Worm (Caenorhabditis elegans) whole organism, midembryonic: Measurements from ENCODE around the gene cbp-1.

Experiments
- T22C8.4 ChIP-seq: fragments of 200-800 bp; sonication (Bioruptor generic); IDR thresholded peaks from 2 replicates; pipeline ENCODE4 v1.3.6; 2022; ENCODE audit warnings: missing genetic modification characterization, missing compliant biosample characterization
- cog-1 ChIP-seq: sonication (generic microtip); optimal IDR thresholded peaks from 2 replicates; lab custom pipeline; 2016; ENCODE audit warnings: missing genetic modification characterization, missing compliant biosample characterization
- flt-1 ChIP-seq: fragments of 200-800 bp; sonication (Bioruptor generic); IDR thresholded peaks from 2 replicates; pipeline ENCODE4 v1.3.6; 2022; ENCODE audit warnings: missing genetic modification characterization, missing compliant biosample characterization
- klf-2 ChIP-seq: fragments of 200-800 bp; sonication (Bioruptor generic); conservative IDR thresholded peaks from 2 replicates; pipeline ENCODE4 v1.3.6; 2022; ENCODE audit warnings: missing genetic modification reagents, missing genetic modification characterization, missing compliant biosample characterization
- med-1 ChIP-seq: sonication (generic microtip); optimal IDR thresholded peaks from 2 replicates; lab custom pipeline; 2017; ENCODE audit warnings: missing genetic modification characterization, mild to moderate bottlenecking, missing compliant biosample characterization, antibody characterized with exemption, missing genetic modification reagents; ENCODE audit not compliant: insufficient read depth
- ref-1 ChIP-seq: fragments of 200-800 bp; sonication (Bioruptor generic); conservative IDR thresholded peaks from 2 replicates; pipeline ENCODE4 v1.3.6; 2022; ENCODE audit warnings: missing genetic modification reagents, missing genetic modification characterization, missing compliant biosample characterization
- tab-1 ChIP-seq: fragments of 200-800 bp; sonication (Bioruptor generic); IDR thresholded peaks from 2 replicates; pipeline ENCODE4 v1.3.6; 2022; ENCODE audit warnings: missing genetic modification characterization, missing compliant biosample characterization
- ztf-23 ChIP-seq: fragments of 200-800 bp; sonication (Bioruptor generic); IDR thresholded peaks from 2 replicates; pipeline ENCODE4 v1.3.6; 2022; ENCODE audit warnings: missing genetic modification reagents, missing genetic modification characterization, missing compliant biosample characterization
- ztf-29 ChIP-seq: fragments of 200-800 bp; sonication (Bioruptor generic); IDR thresholded peaks from 2 replicates; pipeline ENCODE4 v1.3.6; 2022; ENCODE audit warnings: missing genetic modification reagents, missing genetic modification characterization, missing compliant biosample characterization

cbp-1 gene

ce11 chrIII:9768023-9768422, 1.7 kb downstream of the cbp-1 start:
- TF ChIP-seq flt-1 (GFP tag; lab: Robert Waterston, UW), result 0 out of 2 replicates have a peak, but pooled peaks have one; percentile 50
- no peak for TF ChIP-seq cog-1 (tag; lab: Kevin White, UChicago)

- TF ChIP-seq flt-1 (GFP tag; lab: Robert Waterston, UW) (no peak), med-1 (GFP tag; lab: Kevin White, UChicago) (no peak), tab-1 (GFP tag; lab: Robert Waterston, UW) (no peak), klf-2 (GFP tag; lab: Robert Waterston, UW) (no peak), cog-1 (tag; lab: Kevin White, UChicago) (no peak), ztf-23 (GFP tag; lab: Robert Waterston, UW) (no peak), ztf-29 (GFP tag; lab: Robert Waterston, UW) (no peak), T22C8.4 (GFP tag; lab: Robert Waterston, UW) (no peak), ref-1 (GFP tag; lab: Robert Waterston, UW) (no peak)
These were observed 4.3 kb downstream of the cbp-1 start for ce11 chrIII:9770590-9770989.

ce11 chrIII:9772394-9772793, 6.1 kb downstream of the cbp-1 start:
- TF ChIP-seq ref-1 (GFP tag; lab: Robert Waterston, UW) (no peak), cog-1 (tag; lab: Kevin White, UChicago) (no peak), T22C8.4 (GFP tag; lab: Robert Waterston, UW) (no peak), ztf-23 (GFP tag; lab: Robert Waterston, UW) (no peak), flt-1 (GFP tag; lab: Robert Waterston, UW) (no peak), med-1 (GFP tag; lab: Kevin White, UChicago) (no peak), klf-2 (GFP tag; lab: Robert Waterston, UW) (no peak), ztf-29 (GFP tag; lab: Robert Waterston, UW) (no peak), tab-1 (GFP tag; lab: Robert Waterston, UW) (no peak)

DNA sequence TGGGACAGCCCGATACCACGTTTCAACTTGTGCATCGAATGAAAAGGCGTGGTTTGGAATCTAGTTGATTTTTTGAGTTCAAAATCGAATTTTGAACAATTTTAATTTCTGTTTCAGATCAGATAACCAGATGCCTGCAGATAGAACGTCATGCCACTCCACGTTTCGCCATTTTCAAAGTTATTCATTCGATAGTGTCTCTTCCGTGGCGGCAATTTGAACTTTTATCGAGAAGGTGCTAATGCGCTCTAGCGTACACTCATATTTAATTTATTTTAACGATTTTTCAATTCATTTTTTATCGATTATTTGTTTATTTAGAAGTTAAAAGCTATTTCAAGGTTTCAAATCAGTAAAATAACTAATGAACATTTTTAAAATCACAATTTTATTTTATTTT, 9.6 kb downstream of the cbp-1 start:
- TF ChIP-seq tab-1 (GFP tag; lab: Robert Waterston, UW) (no peak), T22C8.4 (GFP tag; lab: Robert Waterston, UW) (no peak), cog-1 (tag; lab: Kevin White, UChicago) (no peak), flt-1 (GFP tag; lab: Robert Waterston, UW) (no peak), klf-2 (GFP tag; lab: Robert Waterston, UW) (no peak), ref-1 (GFP tag; lab: Robert Waterston, UW) (no peak)

DNA sequence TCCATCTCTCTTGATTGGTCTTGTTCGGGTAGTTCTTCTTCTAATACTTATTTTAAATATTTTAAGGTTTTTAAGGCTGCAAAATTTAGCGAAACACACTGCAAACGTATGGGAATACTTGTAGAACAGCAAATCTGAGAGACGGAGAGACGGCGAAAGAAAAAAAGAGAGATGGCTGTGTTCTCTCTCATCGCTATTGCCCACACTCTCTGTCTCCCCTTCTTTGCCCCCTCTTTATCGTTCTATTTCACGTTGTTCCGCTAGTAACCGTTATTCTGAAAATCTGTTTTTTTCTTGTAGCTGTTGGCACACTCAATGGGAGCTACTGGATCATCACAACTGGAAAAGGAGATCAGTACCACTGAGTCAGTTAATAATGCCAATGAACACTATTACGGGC, 10.0 kb downstream of the cbp-1 start, which contains the start of gene usp-46:
Gene usp-46 (plus strand): TSS at position 301 of the 400 bp plus-strand sequence.
- TF ChIP-seq ref-1 (GFP tag; lab: Robert Waterston, UW), result no peak
- no peak for TF ChIP-seq tab-1 (GFP tag; lab: Robert Waterston, UW)
- no peak for TF ChIP-seq med-1 (GFP tag; lab: Kevin White, UChicago)
- TF ChIP-seq ztf-29 (GFP tag; lab: Robert Waterston, UW), result no peak
- 0 out of 2 replicates have a peak, but pooled peaks have one; percentile 39 for TF ChIP-seq flt-1 (GFP tag; lab: Robert Waterston, UW)
- TF ChIP-seq T22C8.4 (GFP tag; lab: Robert Waterston, UW), result no peak

- TF ChIP-seq cog-1 (tag; lab: Kevin White, UChicago) (no peak), ref-1 (GFP tag; lab: Robert Waterston, UW) (no peak), klf-2 (GFP tag; lab: Robert Waterston, UW) (no peak), ztf-29 (GFP tag; lab: Robert Waterston, UW) (no peak), ztf-23 (GFP tag; lab: Robert Waterston, UW) (no peak), T22C8.4 (GFP tag; lab: Robert Waterston, UW) (no peak), tab-1 (GFP tag; lab: Robert Waterston, UW) (no peak), med-1 (GFP tag; lab: Kevin White, UChicago) (no peak), flt-1 (GFP tag; lab: Robert Waterston, UW) (no peak)
These were observed 12.8 kb downstream of the cbp-1 start for ce11 chrIII:9779080-9779479.

- TF ChIP-seq T22C8.4 (GFP tag; lab: Robert Waterston, UW) (no peak), cog-1 (tag; lab: Kevin White, UChicago) (no peak), med-1 (GFP tag; lab: Kevin White, UChicago) (no peak), ztf-29 (GFP tag; lab: Robert Waterston, UW) (no peak), tab-1 (GFP tag; lab: Robert Waterston, UW) (no peak), klf-2 (GFP tag; lab: Robert Waterston, UW) (no peak), ref-1 (GFP tag; lab: Robert Waterston, UW) (no peak), flt-1 (GFP tag; lab: Robert Waterston, UW) (no peak), ztf-23 (GFP tag; lab: Robert Waterston, UW) (no peak)
These were observed 13.9 kb downstream of the cbp-1 start, which contains the start of gene sqv-3 for ce11 chrIII:9780254-9780653. TSS of gene sqv-3 (minus strand) at chrIII:9780354.

DNA sequence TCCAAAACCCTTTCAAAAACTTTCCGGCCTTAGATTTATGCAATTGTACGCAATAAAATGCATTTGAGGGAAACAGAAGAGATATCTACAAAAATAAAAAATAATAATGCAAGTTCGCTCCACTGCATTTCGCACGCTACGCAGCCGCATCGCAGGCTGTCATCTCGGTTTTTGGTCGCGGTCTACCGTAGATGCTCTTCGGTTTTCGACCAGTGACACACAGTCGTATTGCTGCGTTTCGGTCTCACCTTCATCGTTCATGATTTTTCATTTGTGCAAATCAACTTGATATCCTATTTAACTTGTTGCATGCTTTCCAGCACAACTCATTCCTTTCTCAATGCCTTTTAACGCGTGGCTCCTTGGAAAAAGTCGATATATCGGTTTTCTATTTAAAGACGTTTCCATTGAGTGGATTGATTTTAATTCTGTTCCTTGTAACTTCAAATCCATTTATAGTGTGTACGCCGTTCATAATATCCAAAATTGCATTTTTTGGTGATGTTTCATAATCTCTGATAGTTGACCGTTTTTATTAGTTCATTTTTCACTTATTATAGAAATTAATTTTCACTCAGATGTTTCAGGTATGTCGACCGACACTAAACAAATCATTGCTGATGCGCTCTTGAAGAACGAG, 14.5 kb downstream of the cbp-1 start, which contains the start of gene vha-1:
Gene vha-1 (plus strand): TSS at position 590 of the 640 bp plus-strand sequence.
- no peak for TF ChIP-seq T22C8.4 (GFP tag; lab: Robert Waterston, UW)
- no peak; the same call in 1 of the 2 replicates for TF ChIP-seq flt-1 (GFP tag; lab: Robert Waterston, UW)
- TF ChIP-seq med-1 (GFP tag; lab: Kevin White, UChicago), result no peak
- TF ChIP-seq cog-1 (tag; lab: Kevin White, UChicago), result peak; percentile 53
- TF ChIP-seq ztf-23 (GFP tag; lab: Robert Waterston, UW), result 0 out of 2 replicates have a peak, but pooled peaks have one; percentile 53

DNA sequence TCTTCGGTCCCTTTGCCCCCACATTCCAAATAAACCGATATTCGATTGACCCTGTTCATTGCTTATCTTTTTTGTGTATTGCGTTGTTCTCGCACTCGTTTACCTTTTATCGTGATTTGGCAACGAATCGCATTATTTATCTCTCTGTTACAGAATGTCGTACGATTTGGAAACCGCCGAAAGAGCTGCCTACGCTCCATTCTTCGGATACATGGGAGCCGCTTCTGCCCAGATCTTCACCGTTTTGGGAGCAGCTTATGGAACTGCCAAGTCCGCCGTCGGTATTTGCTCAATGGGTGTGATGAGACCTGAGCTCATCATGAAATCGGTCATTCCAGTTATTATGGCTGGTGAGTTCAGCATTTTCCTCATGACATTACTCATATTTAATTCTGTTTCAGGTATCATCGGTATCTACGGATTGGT, 15.7 kb downstream of the cbp-1 start, which contains the start of gene vha-2:
Gene vha-2 (plus strand): TSS at position 154 of the 426 bp plus-strand sequence.
- TF ChIP-seq tab-1 (GFP tag; lab: Robert Waterston, UW), result no peak
- TF ChIP-seq T22C8.4 (GFP tag; lab: Robert Waterston, UW), result no peak
- TF ChIP-seq med-1 (GFP tag; lab: Kevin White, UChicago), result no peak
- no peak for TF ChIP-seq ztf-23 (GFP tag; lab: Robert Waterston, UW)
- TF ChIP-seq flt-1 (GFP tag; lab: Robert Waterston, UW), result no peak
- TF ChIP-seq klf-2 (GFP tag; lab: Robert Waterston, UW), result no peak
